Worm (Caenorhabditis elegans) whole organism, L4 larva: Measurements from ENCODE around the gene Y41C4A.9.

ENCODE experiments used
- D1046.2 ChIP-seq: fragments of 200-800 bp; sonication (Bioruptor generic); IDR thresholded peaks from 2 replicates; pipeline ENCODE4 v1.3.6; 2022; ENCODE audit warnings: missing genetic modification characterization, missing compliant biosample characterization
- F44E2.7 ChIP-seq: fragments of 200-800 bp; sonication (Bioruptor generic); IDR thresholded peaks from 2 replicates; pipeline ENCODE4 v2.1.2; 2022; ENCODE audit warnings: missing genetic modification characterization, missing compliant biosample characterization
- F49E8.2 ChIP-seq: sonication (generic microtip); optimal IDR thresholded peaks from 2 replicates; lab custom pipeline; 2016; ENCODE audit warnings: missing compliant biosample characterization, mild to moderate bottlenecking, missing genetic modification characterization, borderline replicate concordance
- Y5F2A.4 ChIP-seq: fragments of 200-800 bp; sonication (Bioruptor generic); optimal IDR thresholded peaks from 2 replicates; lab custom pipeline; 2018; ENCODE audit warnings: mild to moderate bottlenecking, missing genetic modification characterization, missing compliant biosample characterization
- ZK337.2 ChIP-seq: fragments of 200-800 bp; sonication (Bioruptor generic); IDR thresholded peaks from 2 replicates; pipeline ENCODE4 v1.3.6; 2022; ENCODE audit warnings: missing genetic modification reagents, missing genetic modification characterization, missing compliant biosample characterization
- ZK546.5 ChIP-seq, 2 experiments: sonication (generic microtip); optimal IDR thresholded peaks; 2 replicates each; lab custom pipeline; 2017; ENCODE audit warnings: missing biosample characterization in 2 of 2, missing genetic modification characterization in 2 of 2
- aha-1 ChIP-seq: fragments of 150-350 bp; peaks from one replicate; lab custom pipeline; 2014; ENCODE audit warnings: missing biosample characterization, missing genetic modification characterization
- ceh-28 ChIP-seq: fragments of 150-350 bp; optimal IDR thresholded peaks from 2 replicates; lab custom pipeline; 2014; ENCODE audit warnings: missing biosample characterization, missing genetic modification reagents, missing genetic modification characterization
- ceh-82 ChIP-seq: sonication (generic microtip); optimal IDR thresholded peaks from 2 replicates; lab custom pipeline; 2017; ENCODE audit warnings: missing biosample characterization, missing genetic modification characterization
- daf-12 ChIP-seq: fragments of 150-350 bp; optimal IDR thresholded peaks from 2 replicates; lab custom pipeline; 2014; ENCODE audit warnings: missing biosample characterization, missing genetic modification reagents, missing genetic modification characterization
- daf-19 ChIP-seq: fragments of 200-800 bp; sonication (Bioruptor generic); conservative IDR thresholded peaks from 2 replicates; pipeline ENCODE4 v1.3.6; 2022; ENCODE audit warnings: missing genetic modification characterization, missing compliant biosample characterization
- dmd-9 ChIP-seq: fragments of 200-800 bp; sonication (Bioruptor generic); IDR thresholded peaks from 2 replicates; pipeline ENCODE4 v1.3.6; 2022; ENCODE audit warnings: missing genetic modification reagents, missing genetic modification characterization, missing compliant biosample characterization
- dpl-1 ChIP-seq: fragments of 150-350 bp; optimal IDR thresholded peaks from 2 replicates; lab custom pipeline; 2014; ENCODE audit warnings: missing biosample characterization, missing genetic modification reagents, missing genetic modification characterization
- egl-43 ChIP-seq: fragments of 200-800 bp; sonication (Bioruptor generic); IDR thresholded peaks from 2 replicates; pipeline ENCODE4 v1.3.6; 2022; ENCODE audit warnings: missing genetic modification reagents, missing genetic modification characterization, missing compliant biosample characterization
- hif-1 ChIP-seq, 2 experiments: sonication (generic microtip); optimal IDR thresholded peaks; 2 replicates each; lab custom pipeline; 2016 to 2017; ENCODE audit warnings: missing compliant biosample characterization in 2 of 2, missing genetic modification characterization in 2 of 2, missing genetic modification reagents in 2 of 2, missing genotype in 2 of 2, mild to moderate bottlenecking in 1 of 2
- lim-7 ChIP-seq: fragments of 200-800 bp; sonication (Bioruptor generic); IDR thresholded peaks from 2 replicates; pipeline ENCODE4 v1.3.6; 2022; ENCODE audit warnings: missing genetic modification characterization, missing compliant biosample characterization
- lin-38 ChIP-seq: fragments of 200-800 bp; sonication (Bioruptor generic); IDR thresholded peaks from 2 replicates; pipeline ENCODE4 v1.3.6; 2022; ENCODE audit warnings: missing genetic modification reagents, missing genetic modification characterization, missing compliant biosample characterization
- lin-39 ChIP-seq: fragments of 150-350 bp; optimal IDR thresholded peaks from 2 replicates; lab custom pipeline; 2014; ENCODE audit warnings: missing biosample characterization, missing genetic modification reagents, missing genetic modification characterization
- lsy-2 ChIP-seq, 2 experiments: fragments of 150-350 bp in 1 of 2; sonication (generic microtip) in 1 of 2; optimal IDR thresholded peaks; 2 replicates each; lab custom pipeline; 2014 to 2017; ENCODE audit warnings: missing biosample characterization in 2 of 2, missing genetic modification characterization in 2 of 2
- madf-9 ChIP-seq: fragments of 200-800 bp; sonication (Bioruptor generic); conservative IDR thresholded peaks from 2 replicates; pipeline ENCODE4 v1.3.6; 2022; ENCODE audit warnings: missing genetic modification reagents, missing genetic modification characterization, missing compliant biosample characterization
- nhr-11 ChIP-seq: fragments of 150-350 bp; optimal IDR thresholded peaks from 2 replicates; lab custom pipeline; 2014; ENCODE audit warnings: missing biosample characterization, missing genetic modification characterization
- nhr-42 ChIP-seq: fragments of 200-800 bp; sonication (Bioruptor generic); IDR thresholded peaks from 2 replicates; pipeline ENCODE4 v1.3.6; 2022; ENCODE audit warnings: missing genetic modification characterization, missing compliant biosample characterization
- pqm-1 ChIP-seq: sonication (generic microtip); optimal IDR thresholded peaks from 2 replicates; lab custom pipeline; 2017; ENCODE audit warnings: missing biosample characterization, missing genetic modification characterization
- set-16 ChIP-seq: fragments of 200-800 bp; sonication (Bioruptor generic); IDR thresholded peaks from 2 replicates; pipeline ENCODE4 v1.3.6; 2022; ENCODE audit warnings: missing genetic modification reagents, missing genetic modification characterization, missing compliant biosample characterization
- skn-1 ChIP-seq: fragments of 150-350 bp; optimal IDR thresholded peaks from 2 replicates; lab custom pipeline; 2014; ENCODE audit warnings: missing biosample characterization, missing genetic modification characterization
- snpc-1.2 ChIP-seq: fragments of 200-800 bp; sonication (Bioruptor generic); IDR thresholded peaks from 2 replicates; pipeline ENCODE4 v1.3.6; 2022; ENCODE audit warnings: missing genetic modification reagents, missing genetic modification characterization, missing compliant biosample characterization
- unc-62 ChIP-seq, 3 experiments: fragments of 150-350 bp in 1 of 3; sonication (generic microtip); optimal IDR thresholded peaks in 2 of 3; peaks in 1 of 3; 1 replicate in 1 of 3; 2 replicates in 2 of 3; lab custom pipeline; 2014 to 2017; ENCODE audit warnings: missing biosample characterization in 3 of 3, missing genetic modification characterization in 3 of 3, missing genetic modification reagents in 3 of 3, missing genotype in 1 of 3
- zip-11 ChIP-seq: fragments of 200-800 bp; sonication (Bioruptor generic); IDR thresholded peaks from 2 replicates; pipeline ENCODE4 v1.3.6; 2022; ENCODE audit warnings: missing genetic modification characterization, missing compliant biosample characterization
- ztf-7 ChIP-seq: fragments of 150-350 bp; optimal IDR thresholded peaks from 2 replicates; lab custom pipeline; 2014; ENCODE audit warnings: missing biosample characterization, missing genetic modification characterization

The Y41C4A.9 gene

DNA sequence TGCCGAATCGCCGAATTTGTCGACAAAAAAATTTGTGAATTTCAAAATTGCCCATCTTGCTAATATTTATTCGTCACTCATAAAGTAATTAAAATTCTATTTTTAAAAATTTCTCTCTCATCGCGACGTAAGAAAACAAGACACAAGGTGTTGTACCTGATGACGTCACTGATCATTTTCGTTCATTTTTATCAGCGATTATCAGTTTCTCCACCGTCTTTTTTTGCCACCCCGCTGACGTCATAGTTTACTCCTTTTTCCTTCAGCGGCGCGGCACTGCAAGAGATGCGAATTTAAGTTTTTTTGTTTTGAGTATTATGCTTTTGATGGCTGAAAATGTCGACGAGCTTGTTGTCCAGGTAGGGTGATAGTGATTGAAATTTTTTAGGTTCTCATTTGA is 33.7 kb downstream of the Y41C4A.9 start (continued):
- no peak for TF ChIP-seq lin-38 (GFP tag; lab: Robert Waterston, UW)
- TF ChIP-seq lsy-2 (tag; optimal IDR thresholded peaks at IDR 0.05; lab: Kevin White, UChicago), result peak in 1 of 2 experiments; percentile 37
- TF ChIP-seq hif-1 (tag; optimal IDR thresholded peaks at IDR 0.05; lab: Kevin White, UChicago), result peak in 1 of 2 experiments; percentile 20
- peak; percentile 31 for TF ChIP-seq pqm-1 (tag; lab: Kevin White, UChicago)
- no peak for TF ChIP-seq F49E8.2 (tag; lab: Kevin White, UChicago)
- TF ChIP-seq ztf-7, result no peak
- no peak for TF ChIP-seq nhr-42
- no peak for TF ChIP-seq lin-39 (tag; lab: Kevin White, UChicago)
- TF ChIP-seq dpl-1, result peak; percentile 8
- TF ChIP-seq zip-11 (GFP tag; lab: Robert Waterston, UW), result no peak
- TF ChIP-seq skn-1, result no peak
- no peak for TF ChIP-seq ceh-28 (tag; lab: Kevin White, UChicago)
- no peak for TF ChIP-seq snpc-1.2 (GFP tag; lab: Robert Waterston, UW)
- TF ChIP-seq madf-9, result no peak
- TF ChIP-seq F44E2.7 (GFP tag; lab: Robert Waterston, UW), result no peak
- no peak for TF ChIP-seq daf-19 (GFP tag; lab: Robert Waterston, UW)

DNA sequence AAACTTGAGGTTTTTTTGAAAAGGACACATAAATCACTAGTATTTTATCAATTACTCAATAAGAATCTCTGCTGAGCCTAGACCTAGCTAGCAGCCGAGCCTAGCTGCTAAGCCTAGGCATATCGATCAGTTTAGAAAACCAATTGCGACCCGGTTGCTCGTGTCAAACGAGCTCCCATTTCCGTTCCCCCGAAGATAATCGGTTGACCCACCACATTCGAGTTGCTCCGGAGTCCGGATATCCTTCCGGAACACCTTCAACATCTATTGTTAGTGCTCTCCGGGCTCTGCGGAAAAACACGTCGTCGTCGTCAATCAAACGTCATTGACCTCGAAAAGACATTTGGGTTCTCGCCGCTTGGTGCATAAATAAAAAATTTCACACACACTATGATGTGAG is 34.7 kb downstream of the Y41C4A.9 start:
- TF ChIP-seq set-16 (GFP tag; lab: Robert Waterston, UW) (0 out of 2 replicates have a peak, but pooled peaks have one; percentile 11), unc-62 (GFP tag; optimal IDR thresholded peaks at IDR 0.05 in 1 of 2; lab: Kevin White, UChicago) (peak in 1 of 2 experiments; percentile 21), unc-62 (tag; optimal IDR thresholded peaks at IDR 0.05; lab: Kevin White, UChicago) (no peak), Y5F2A.4 (GFP tag; lab: Kevin White, UChicago) (no peak), D1046.2 (GFP tag; lab: Robert Waterston, UW) (0 out of 2 replicates have a peak, but pooled peaks have one; percentile 16), egl-43 (GFP tag; lab: Robert Waterston, UW) (peak; percentile 76)

DNA sequence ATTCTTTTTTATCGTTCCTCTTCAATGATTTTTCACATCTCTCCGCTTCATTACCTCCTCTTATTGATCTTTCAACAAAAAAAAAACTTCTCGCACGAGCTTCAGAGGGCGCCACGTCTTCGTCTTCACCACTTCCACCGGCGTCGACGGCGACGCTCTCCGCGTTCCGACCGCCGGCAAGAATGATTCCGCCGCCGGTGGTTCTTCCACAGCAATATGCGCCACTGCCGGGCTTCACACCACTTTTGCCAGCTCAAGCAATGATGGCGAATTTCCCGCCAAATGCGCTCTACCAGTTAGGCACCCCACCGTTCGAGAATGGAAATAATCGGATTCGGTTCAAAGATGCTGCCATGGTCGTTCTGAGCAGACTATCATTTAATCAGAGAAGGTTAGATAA is 35.4 kb downstream of the Y41C4A.9 start:
- TF ChIP-seq egl-43 (GFP tag; lab: Robert Waterston, UW) (peak; percentile 32; the same call in 1 of the 2 replicates), ZK546.5 (tag; optimal IDR thresholded peaks at IDR 0.05; lab: Kevin White, UChicago) (no peak), set-16 (GFP tag; lab: Robert Waterston, UW) (peak; percentile 88), unc-62 (GFP tag; optimal IDR thresholded peaks at IDR 0.05 in 1 of 2; lab: Kevin White, UChicago) (peak in 1 of 2 experiments; percentile 5), unc-62 (tag; optimal IDR thresholded peaks at IDR 0.05; lab: Kevin White, UChicago) (no peak)

DNA sequence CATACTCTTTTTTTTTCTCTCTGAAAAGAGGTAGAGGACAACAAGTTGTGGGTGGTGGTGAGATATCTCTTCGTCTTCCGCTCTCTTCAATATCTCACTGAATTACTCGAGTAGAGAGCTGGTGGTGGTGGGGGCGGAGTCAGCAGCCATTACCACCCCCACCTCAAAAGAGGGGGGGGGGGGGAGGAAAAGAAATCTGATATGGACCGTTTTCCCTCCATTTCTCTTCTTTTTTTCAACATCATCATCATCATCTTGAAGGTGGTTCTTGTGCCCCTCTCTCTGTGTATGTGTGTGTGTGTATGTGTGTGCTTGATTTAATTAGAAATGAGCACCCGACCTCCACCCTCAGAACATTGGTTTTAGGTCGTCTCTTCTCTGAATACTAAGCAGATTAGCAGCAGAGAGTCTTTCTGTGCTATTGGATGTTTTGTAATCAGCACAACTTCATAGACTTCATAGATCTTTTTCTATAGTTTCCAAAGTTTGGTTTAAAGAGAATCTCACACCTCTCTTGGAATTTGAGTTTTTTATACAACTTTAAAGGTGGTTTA is 36.9 kb downstream of the Y41C4A.9 start:
- TF ChIP-seq dmd-9 (no peak), set-16 (GFP tag; lab: Robert Waterston, UW) (peak; percentile 37), ZK337.2 (GFP tag; lab: Robert Waterston, UW) (peak; percentile 67; the same call in 1 of the 2 replicates), egl-43 (GFP tag; lab: Robert Waterston, UW) (peak; percentile 68; the same call in 1 of the 2 replicates)

DNA sequence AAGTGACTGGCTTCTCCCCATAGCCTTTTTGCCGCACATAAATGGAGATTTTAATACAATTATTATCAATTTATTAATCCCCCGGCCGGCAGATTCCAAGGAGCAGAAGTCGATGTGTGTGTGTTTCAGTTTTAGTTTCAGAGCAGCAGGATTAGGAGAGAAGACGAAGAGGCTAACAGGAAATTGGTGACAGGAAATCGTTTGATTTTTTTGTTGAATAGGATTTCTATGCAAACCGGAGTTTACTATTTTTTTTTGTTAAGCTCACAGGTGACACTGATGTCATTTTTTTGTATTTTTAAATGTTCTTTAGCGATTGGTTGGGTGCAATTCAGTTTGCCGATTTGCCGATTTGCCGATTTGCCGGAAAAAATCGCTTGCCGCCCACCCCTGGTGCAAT is 37.9 kb downstream of the Y41C4A.9 start:
- TF ChIP-seq lim-7 (GFP tag; lab: Robert Waterston, UW), result no peak
- TF ChIP-seq aha-1 (tag; lab: Kevin White, UChicago), result peak; percentile 95

DNA sequence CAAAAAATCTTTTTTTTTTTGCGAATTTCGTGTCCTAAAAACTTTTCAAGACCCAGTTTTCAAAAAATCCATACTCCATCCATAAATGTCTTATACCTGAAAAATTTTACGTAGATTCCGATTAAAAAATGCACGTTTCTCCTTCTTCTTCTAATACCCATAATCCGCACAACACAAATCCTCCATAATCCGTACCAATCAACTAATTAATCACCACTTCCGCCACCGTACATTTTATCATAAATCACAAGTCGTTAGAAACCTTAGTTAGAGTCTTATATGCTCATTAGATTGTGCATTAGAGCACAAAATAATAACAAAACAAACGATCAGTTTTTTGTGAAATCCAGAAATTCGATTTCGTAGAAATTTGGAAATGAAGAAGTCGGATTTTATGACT is 49.4 kb downstream of the Y41C4A.9 start:
- no peak for TF ChIP-seq ceh-82 (tag; lab: Kevin White, UChicago)
- TF ChIP-seq nhr-11, result no peak
- TF ChIP-seq aha-1 (tag; lab: Kevin White, UChicago), result peak; percentile 84
- no peak for TF ChIP-seq Y5F2A.4 (GFP tag; lab: Kevin White, UChicago)
- no peak for TF ChIP-seq daf-12 (tag; lab: Kevin White, UChicago)
